Fruit fly (Drosophila melanogaster): ENCODE data around the gene CG14292.

dm6 chr3R:18910923-18911322 lies 5.5 kb upstream of the CG14292 start:
- no peak for TF ChIP-seq EcR (GFP tag; optimal IDR thresholded peaks at IDR 0.05)
- TF ChIP-seq CG8478 (optimal IDR thresholded peaks at IDR 0.05) = no peak
- TF ChIP-seq pan (optimal IDR thresholded peaks at IDR 0.05) = no peak
- TF ChIP-seq psq (optimal IDR thresholded peaks at IDR 0.05) = no peak
- no peak for TF ChIP-seq Dll (optimal IDR thresholded peaks at IDR 0.05)
- no peak for TF ChIP-seq usp (GFP tag; optimal IDR thresholded peaks at IDR 0.05)
